Fruit fly (Drosophila melanogaster): Measurements from ENCODE around the gene TrissinR.

Gene TrissinR

dm6 chr2L:5904585-5904984, 80.8 kb downstream of the TrissinR start, which contains the start of gene CG9021 (continued):
- TF ChIP-seq CG6654 (GFP tag; optimal IDR thresholded peaks at IDR 0.05) (no peak), chm (GFP tag; IDR thresholded peaks at IDR 0.05) (peak; percentile 38; the same call in 1 of the 2 replicates), CG16779 (GFP tag; IDR thresholded peaks at IDR 0.05) (no peak), slou (GFP tag; optimal IDR thresholded peaks at IDR 0.05) (no peak), z (GFP tag; IDR thresholded peaks at IDR 0.05) (no peak), CG15696 (tag; optimal IDR thresholded peaks at IDR 0.05) (peak; percentile 10), grn (GFP tag; optimal IDR thresholded peaks at IDR 0.05) (no peak), tio (GFP tag; optimal IDR thresholded peaks at IDR 0.05) (no peak), zen2 (GFP tag; IDR thresholded peaks at IDR 0.05; ENCODE audit: partially characterized antibody) (no peak), sens (GFP tag) (peak; percentile 58), HLH4C (GFP tag; IDR thresholded peaks at IDR 0.05; ENCODE audit: partially characterized antibody) (no peak), Hr3 (GFP tag; optimal IDR thresholded peaks at IDR 0.05) (no peak), CG17912 (GFP tag; optimal IDR thresholded peaks at IDR 0.05) (no peak), CG13775 (GFP tag; optimal IDR thresholded peaks at IDR 0.05) (no peak), sens-2 (GFP tag; IDR thresholded peaks at IDR 0.05) (no peak), D (optimal IDR thresholded peaks at IDR 0.05) (no peak), D (GFP tag; optimal IDR thresholded peaks at IDR 0.05) (no peak), dysf (GFP tag; IDR thresholded peaks at IDR 0.05) (peak; percentile 10; the same call in 1 of the 3 replicates), onecut (GFP tag; IDR thresholded peaks at IDR 0.05) (no peak), Bdp1 (GFP tag; optimal IDR thresholded peaks at IDR 0.05) (no peak), Xrp1 (GFP tag; IDR thresholded peaks at IDR 0.05) (peak; percentile 22; the same call in 1 of the 2 replicates), CG15479 (GFP tag; optimal IDR thresholded peaks at IDR 0.05) (no peak), CG2120 (GFP tag; optimal IDR thresholded peaks at IDR 0.05) (no peak), Mrtf (GFP tag; IDR thresholded peaks at IDR 0.05) (no peak)
